Worm (Caenorhabditis elegans): ENCODE measurements around the gene npp-24.

The npp-24 gene

ce11 chrII:5557134-5557533 lies 51.5 kb downstream of the npp-24 start:
- no peak for TF ChIP-seq unc-130 (tag; optimal IDR thresholded peaks at IDR 0.05)
- TF ChIP-seq lsy-2 (tag; optimal IDR thresholded peaks at IDR 0.05), result no peak
- TF ChIP-seq F16B12.6 (tag; optimal IDR thresholded peaks at IDR 0.05), result no peak
- TF ChIP-seq nhr-71 (tag; optimal IDR thresholded peaks at IDR 0.05), result peak; percentile 59
- no peak for TF ChIP-seq fkh-10 (GFP tag; optimal IDR thresholded peaks at IDR 0.05)
- no peak for TF ChIP-seq ceh-90 (tag; optimal IDR thresholded peaks at IDR 0.05)
- no peak for TF ChIP-seq skn-1 (tag; optimal IDR thresholded peaks at IDR 0.05)
- peak in 1 of 2 experiments; percentile 57 for TF ChIP-seq lin-35 (GFP tag; optimal IDR thresholded peaks at IDR 0.05)
- no peak for TF ChIP-seq tbx-2 (tag; optimal IDR thresholded peaks at IDR 0.05)
- no peak for TF ChIP-seq Y116A8C.19 (tag; optimal IDR thresholded peaks at IDR 0.05; ENCODE audit: borderline replicate concordance)
- TF ChIP-seq hlh-17 (GFP tag; optimal IDR thresholded peaks at IDR 0.05; ENCODE audit: borderline replicate concordance), result no peak
- peak; percentile 99 for TF ChIP-seq elt-2 (tag; optimal IDR thresholded peaks at IDR 0.05)
- no peak for TF ChIP-seq C16A3.4 (tag; optimal IDR thresholded peaks at IDR 0.05)
- TF ChIP-seq tlp-1 (tag; optimal IDR thresholded peaks at IDR 0.05), result no peak
- TF ChIP-seq nhr-85 (tag), result no peak
- no peak for TF ChIP-seq nhr-77 (tag; optimal IDR thresholded peaks at IDR 0.05)
- peak; percentile 21 for TF ChIP-seq nhr-20 (tag; optimal IDR thresholded peaks at IDR 0.05)
- no peak for TF ChIP-seq snpc-4 (tag; optimal IDR thresholded peaks at IDR 0.05)
- TF ChIP-seq pag-3 (tag; optimal IDR thresholded peaks at IDR 0.05; ENCODE audit: borderline replicate concordance, insufficient read depth), result no peak
- peak in 1 of 2 experiments; percentile 22 for TF ChIP-seq mdl-1 (tag; optimal IDR thresholded peaks at IDR 0.05)
- no peak for TF ChIP-seq rnt-1 (tag; optimal IDR thresholded peaks at IDR 0.05)
